Worm (Caenorhabditis elegans) whole organism, midembryonic: ENCODE results near the gene sec-24.1.

Experiments
- T22C8.4 ChIP-seq: fragments of 200-800 bp; sonication (Bioruptor generic); IDR thresholded peaks from 2 replicates; pipeline ENCODE4 v1.3.6; 2022; ENCODE audit warnings: missing genetic modification characterization, missing compliant biosample characterization
- cog-1 ChIP-seq: sonication (generic microtip); optimal IDR thresholded peaks from 2 replicates; lab custom pipeline; 2016; ENCODE audit warnings: missing genetic modification characterization, missing compliant biosample characterization
- flt-1 ChIP-seq: fragments of 200-800 bp; sonication (Bioruptor generic); IDR thresholded peaks from 2 replicates; pipeline ENCODE4 v1.3.6; 2022; ENCODE audit warnings: missing genetic modification characterization, missing compliant biosample characterization
- klf-2 ChIP-seq: fragments of 200-800 bp; sonication (Bioruptor generic); conservative IDR thresholded peaks from 2 replicates; pipeline ENCODE4 v1.3.6; 2022; ENCODE audit warnings: missing genetic modification reagents, missing genetic modification characterization, missing compliant biosample characterization
- med-1 ChIP-seq: sonication (generic microtip); optimal IDR thresholded peaks from 2 replicates; lab custom pipeline; 2017; ENCODE audit warnings: missing genetic modification characterization, mild to moderate bottlenecking, missing compliant biosample characterization, antibody characterized with exemption, missing genetic modification reagents; ENCODE audit not compliant: insufficient read depth
- ref-1 ChIP-seq: fragments of 200-800 bp; sonication (Bioruptor generic); conservative IDR thresholded peaks from 2 replicates; pipeline ENCODE4 v1.3.6; 2022; ENCODE audit warnings: missing genetic modification reagents, missing genetic modification characterization, missing compliant biosample characterization
- tab-1 ChIP-seq: fragments of 200-800 bp; sonication (Bioruptor generic); IDR thresholded peaks from 2 replicates; pipeline ENCODE4 v1.3.6; 2022; ENCODE audit warnings: missing genetic modification characterization, missing compliant biosample characterization
- ztf-23 ChIP-seq: fragments of 200-800 bp; sonication (Bioruptor generic); IDR thresholded peaks from 2 replicates; pipeline ENCODE4 v1.3.6; 2022; ENCODE audit warnings: missing genetic modification reagents, missing genetic modification characterization, missing compliant biosample characterization
- ztf-29 ChIP-seq: fragments of 200-800 bp; sonication (Bioruptor generic); IDR thresholded peaks from 2 replicates; pipeline ENCODE4 v1.3.6; 2022; ENCODE audit warnings: missing genetic modification reagents, missing genetic modification characterization, missing compliant biosample characterization

The sec-24.1 gene

DNA sequence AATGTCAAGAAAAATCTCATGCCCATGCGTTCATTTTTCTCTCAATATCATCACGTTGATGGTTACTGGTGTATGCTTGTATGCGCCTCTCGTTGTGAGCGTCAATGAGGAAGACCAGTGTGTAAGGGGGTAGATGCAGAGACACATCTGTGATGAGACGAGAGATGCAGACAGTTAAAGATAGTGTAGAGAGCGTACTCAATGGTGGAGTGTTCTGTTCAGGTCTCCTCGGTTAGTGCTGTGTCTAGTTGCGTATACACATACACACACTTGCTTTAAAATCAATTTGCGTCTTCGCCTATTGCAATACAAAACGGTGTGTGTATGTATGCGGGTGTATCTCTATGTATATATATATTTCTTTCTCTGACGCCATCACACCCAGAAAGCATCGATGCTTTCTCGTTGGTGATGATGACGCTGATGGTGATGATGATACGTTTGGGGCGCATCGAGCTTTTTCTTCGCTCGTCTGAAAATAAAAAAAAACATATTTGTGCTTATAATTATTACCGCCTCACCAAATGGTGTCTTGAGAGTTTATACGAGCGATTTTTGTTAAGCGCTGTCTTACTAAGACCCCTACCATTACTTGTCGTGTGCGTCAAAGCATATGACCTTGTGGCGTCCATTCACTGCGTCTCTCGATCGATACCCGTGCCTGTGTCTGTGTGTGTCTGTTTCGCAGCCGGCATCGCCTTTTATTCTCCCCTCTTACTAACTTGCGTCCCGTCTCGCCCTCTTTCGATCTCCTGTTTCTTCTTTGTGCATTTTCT lies 27.6 kb upstream of the sec-24.1 start, which contains the start of gene F40F11.3:
Gene F40F11.3 (minus strand): TSS at position 589 of the 776 bp plus-strand sequence.
- TF ChIP-seq flt-1 (peak; percentile 57), T22C8.4 (peak; percentile 86), cog-1 (tag; lab: Kevin White, UChicago) (peak; percentile 83), ref-1 (no peak)

DNA sequence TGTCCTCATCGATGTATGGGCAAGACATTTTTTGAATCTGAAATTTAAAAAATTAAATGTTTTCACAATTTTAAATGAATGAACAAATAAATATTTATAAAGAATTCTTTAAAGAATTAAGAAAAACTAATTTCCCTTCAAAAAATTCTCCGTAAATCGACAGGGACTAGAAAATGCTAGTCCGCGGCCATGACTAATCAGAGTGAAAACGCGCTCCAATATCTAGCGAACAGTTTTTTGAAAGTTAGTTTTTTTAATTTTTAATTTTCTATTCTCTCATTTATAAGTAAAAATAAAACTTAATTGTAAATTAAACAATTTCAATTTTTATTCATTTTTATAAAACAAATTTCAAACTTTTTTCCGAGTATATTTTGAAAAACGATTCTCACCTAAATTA lies 26.8 kb upstream of the sec-24.1 start:
- TF ChIP-seq tab-1 (GFP tag; lab: Robert Waterston, UW) = no peak
- TF ChIP-seq ztf-29 = no peak
- TF ChIP-seq cog-1 (tag; lab: Kevin White, UChicago) = no peak
- 0 out of 2 replicates have a peak, but pooled peaks have one; percentile 18 for TF ChIP-seq klf-2 (GFP tag; lab: Robert Waterston, UW)
- no peak for TF ChIP-seq ztf-23 (GFP tag; lab: Robert Waterston, UW)
- no peak for TF ChIP-seq med-1 (GFP tag; lab: Kevin White, UChicago)
- peak; percentile 72; the same call in 1 of the 2 replicates for TF ChIP-seq flt-1
- no peak for TF ChIP-seq ref-1
- no peak for TF ChIP-seq T22C8.4

DNA sequence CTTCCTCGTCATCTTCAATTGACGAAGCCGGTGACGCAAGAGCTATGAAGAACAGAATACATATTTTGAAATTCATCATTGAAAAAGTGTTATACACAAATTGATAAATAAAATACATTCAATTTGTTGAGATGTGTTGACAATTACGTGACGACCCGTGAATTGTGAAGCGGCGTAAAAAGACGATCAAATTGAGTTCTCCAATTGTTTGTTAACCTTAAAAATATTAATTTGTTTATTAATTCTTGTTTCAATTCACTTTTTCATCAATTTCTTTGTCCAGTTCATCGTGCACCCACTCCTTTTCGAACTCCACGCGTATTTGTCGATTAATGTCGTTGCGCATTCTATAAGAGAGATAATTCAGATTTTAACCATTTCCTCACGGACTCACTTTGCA lies 26.2 kb upstream of the sec-24.1 start, which contains the start of gene spe-36:
Gene spe-36 (minus strand): TSS at position 101 of the 400 bp plus-strand sequence.
- TF ChIP-seq T22C8.4 (no peak), med-1 (GFP tag; lab: Kevin White, UChicago) (no peak), flt-1 (no peak), ztf-23 (GFP tag; lab: Robert Waterston, UW) (no peak), cog-1 (tag; lab: Kevin White, UChicago) (no peak), klf-2 (GFP tag; lab: Robert Waterston, UW) (no peak), tab-1 (GFP tag; lab: Robert Waterston, UW) (no peak)

DNA sequence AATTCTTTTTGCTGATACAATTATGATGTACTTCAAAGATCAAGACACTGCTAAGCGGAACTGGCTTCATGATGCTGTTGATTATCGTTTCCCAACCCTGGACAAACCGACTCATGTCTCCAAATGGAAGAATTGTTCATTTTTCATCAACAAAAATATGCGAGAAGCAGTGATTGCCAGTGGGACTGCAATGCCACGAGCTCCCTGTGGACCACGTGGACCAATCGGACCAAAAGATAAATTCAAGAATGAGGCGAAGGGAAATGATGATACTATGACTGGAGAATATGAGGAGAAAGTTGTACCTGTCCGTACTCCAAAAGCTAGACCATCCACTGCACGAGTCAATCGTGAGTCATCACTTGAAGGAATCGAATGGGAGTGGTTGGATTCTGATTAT lies 20.5 kb upstream of the sec-24.1 start:
- TF ChIP-seq ztf-29 (no peak), cog-1 (tag; lab: Kevin White, UChicago) (no peak), T22C8.4 (no peak)

DNA sequence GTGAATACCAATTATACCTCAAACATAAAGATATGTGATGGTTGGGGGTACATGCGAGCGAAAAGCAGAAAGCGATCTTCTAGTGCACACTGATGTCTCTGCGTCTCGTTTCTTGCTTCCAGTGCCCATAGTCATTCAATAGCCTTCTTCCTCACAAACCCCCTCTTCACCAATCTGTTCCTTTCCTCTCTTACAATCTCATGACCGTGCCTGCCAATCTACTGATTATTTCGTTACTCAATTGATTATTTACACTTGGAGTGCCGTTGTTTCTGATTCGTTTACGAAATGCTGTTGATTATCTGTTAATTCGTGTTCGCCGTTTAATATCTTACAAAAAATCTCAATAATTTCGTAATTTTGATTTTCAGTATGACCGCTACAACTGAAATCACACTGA lies 18.9 kb upstream of the sec-24.1 start:
- TF ChIP-seq med-1 (GFP tag; lab: Kevin White, UChicago) = no peak
- no peak for TF ChIP-seq T22C8.4
- TF ChIP-seq klf-2 (GFP tag; lab: Robert Waterston, UW) = no peak
- TF ChIP-seq ref-1 = no peak
- TF ChIP-seq tab-1 (GFP tag; lab: Robert Waterston, UW) = no peak
- TF ChIP-seq cog-1 (tag; lab: Kevin White, UChicago) = no peak
- no peak for TF ChIP-seq ztf-29
- TF ChIP-seq ztf-23 (GFP tag; lab: Robert Waterston, UW) = no peak
- no peak for TF ChIP-seq flt-1

DNA sequence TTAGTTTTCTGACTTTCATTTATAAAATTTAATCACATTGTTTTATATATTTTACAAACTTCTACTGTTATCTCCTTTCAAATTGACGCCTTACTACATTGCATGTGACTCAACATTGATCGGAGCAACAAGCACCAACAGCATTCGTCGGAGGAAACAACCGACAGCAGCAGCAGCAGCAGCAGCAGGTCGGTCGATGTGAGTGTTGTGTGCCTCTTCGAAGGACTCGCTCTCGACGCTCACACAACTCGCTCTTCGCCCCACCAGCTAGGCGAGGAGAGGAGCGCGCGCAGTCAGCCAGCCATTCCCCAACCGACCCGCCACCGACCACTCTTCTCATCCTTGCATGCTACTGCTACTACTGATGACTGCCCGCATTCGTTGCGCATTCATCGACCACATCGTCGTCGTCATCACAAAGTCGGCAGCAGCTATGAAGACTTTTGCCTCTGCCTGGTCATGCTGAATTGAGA lies 17.9 kb upstream of the sec-24.1 start, which contains the start of gene F12F6.1:
Gene F12F6.1 (plus strand): TSS at position 51 of the 473 bp plus-strand sequence.
- TF ChIP-seq flt-1 (no peak), klf-2 (GFP tag; lab: Robert Waterston, UW) (no peak), ztf-29 (no peak), T22C8.4 (no peak; the same call in 1 of the 2 replicates), tab-1 (GFP tag; lab: Robert Waterston, UW) (0 out of 2 replicates have a peak, but pooled peaks have one; percentile 35)

DNA sequence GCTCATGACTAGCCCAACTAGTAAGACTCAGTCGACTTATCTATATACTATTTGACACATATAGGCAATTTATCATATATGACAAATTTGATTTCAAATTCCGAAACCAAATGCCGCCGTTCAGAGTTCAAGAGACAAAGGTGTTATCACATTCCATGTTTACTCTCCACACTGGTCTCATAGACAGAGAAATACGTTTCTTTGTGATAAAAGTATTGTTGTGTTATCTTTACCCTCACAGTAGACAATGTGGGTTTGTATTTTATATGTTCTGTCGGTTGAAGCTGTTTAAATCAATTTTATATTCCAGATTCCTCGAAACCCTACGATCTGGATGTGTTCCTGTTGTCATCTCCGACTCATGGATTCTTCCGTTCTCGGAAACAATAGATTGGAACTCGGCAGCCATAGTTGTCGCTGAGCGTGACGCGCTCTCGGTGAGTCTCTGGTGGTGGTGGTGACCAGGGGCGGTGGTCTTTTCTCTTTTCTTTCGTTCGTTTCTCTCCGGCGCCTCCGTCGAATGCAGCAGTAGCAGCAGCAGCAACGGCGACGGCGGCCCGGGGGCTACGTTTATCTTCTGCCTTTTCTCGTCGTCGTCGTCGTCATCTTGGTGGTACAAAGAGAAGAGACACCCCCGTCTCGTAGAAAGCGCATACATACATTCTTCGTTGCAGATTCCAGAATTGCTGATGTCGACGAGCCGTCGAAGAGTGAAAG lies 16.6 kb upstream of the sec-24.1 start:
- TF ChIP-seq flt-1 (peak; percentile 50; the same call in 1 of the 2 replicates), tab-1 (GFP tag; lab: Robert Waterston, UW) (peak; percentile 58; the same call in 1 of the 2 replicates), ztf-29 (no peak)

DNA sequence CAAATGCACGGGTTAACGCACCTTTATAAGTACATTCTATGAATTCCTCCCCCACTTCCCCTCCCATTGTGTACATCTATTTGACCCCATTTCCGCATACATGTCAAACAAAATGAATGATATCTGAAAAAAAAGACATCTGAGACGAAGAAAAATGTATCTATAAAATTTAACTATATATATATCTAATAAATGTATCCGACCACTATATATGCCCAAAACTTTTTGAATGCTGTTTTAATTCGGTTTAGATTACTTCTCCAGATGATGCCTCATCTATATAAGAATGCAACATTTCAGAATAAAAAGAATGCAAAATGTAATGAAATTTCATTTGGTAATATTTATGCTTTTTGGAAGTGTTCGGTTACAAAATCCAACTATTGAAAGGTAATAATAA lies 12.5 kb upstream of the sec-24.1 start, which contains the start of gene rib-1:
Gene rib-1 (plus strand): TSS at position 301 of the 400 bp plus-strand sequence.
- TF ChIP-seq T22C8.4 (no peak), flt-1 (no peak), ref-1 (no peak), med-1 (GFP tag; lab: Kevin White, UChicago) (no peak), ztf-23 (GFP tag; lab: Robert Waterston, UW) (no peak), cog-1 (tag; lab: Kevin White, UChicago) (no peak), ztf-29 (no peak), klf-2 (GFP tag; lab: Robert Waterston, UW) (no peak), tab-1 (GFP tag; lab: Robert Waterston, UW) (no peak)

DNA sequence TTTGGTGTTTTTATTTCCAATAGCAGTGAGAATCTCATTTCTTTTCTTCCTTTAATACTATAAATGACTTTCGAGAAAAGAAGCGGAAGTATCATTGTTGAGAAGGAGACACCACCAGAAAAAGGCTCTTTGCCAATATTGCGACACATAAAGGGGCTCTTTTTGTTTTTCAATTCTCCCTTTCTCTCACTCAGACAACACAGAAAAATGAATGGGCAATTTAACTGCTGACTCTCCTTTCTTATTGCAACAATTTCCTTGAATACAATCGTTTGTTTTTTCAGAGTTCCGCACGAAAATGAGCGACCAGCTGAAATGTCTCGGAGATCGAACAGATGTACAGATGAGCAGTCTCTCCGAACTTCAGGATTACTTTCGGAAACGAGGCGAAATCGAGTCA lies 8.3 kb upstream of the sec-24.1 start:
- TF ChIP-seq cog-1 (tag; lab: Kevin White, UChicago) = no peak
- TF ChIP-seq med-1 (GFP tag; lab: Kevin White, UChicago) = no peak
- no peak for TF ChIP-seq T22C8.4
- no peak for TF ChIP-seq flt-1
- TF ChIP-seq ztf-29 = no peak
- no peak for TF ChIP-seq klf-2 (GFP tag; lab: Robert Waterston, UW)
- no peak for TF ChIP-seq ref-1
- no peak for TF ChIP-seq tab-1 (GFP tag; lab: Robert Waterston, UW)

DNA sequence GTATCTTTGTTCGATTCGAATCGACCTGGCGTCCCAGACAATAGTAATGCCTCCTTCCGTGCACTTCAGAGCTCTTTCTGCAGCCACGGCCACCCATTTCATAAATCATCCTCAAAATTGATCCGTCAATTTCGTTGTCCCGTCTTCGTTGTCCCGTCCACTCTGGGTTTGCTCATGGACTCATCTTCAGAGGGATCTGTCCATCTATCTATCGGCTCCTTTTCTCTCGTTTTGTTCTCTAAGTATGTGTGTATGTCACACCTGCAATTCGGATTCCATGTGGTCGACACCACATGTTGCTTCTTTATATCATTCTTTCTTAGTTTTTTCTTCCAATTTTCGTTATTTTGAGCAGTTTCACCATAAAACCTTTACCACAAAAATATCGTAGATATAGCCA lies 6.5 kb upstream of the sec-24.1 start:
- TF ChIP-seq klf-2 (GFP tag; lab: Robert Waterston, UW) = no peak
- TF ChIP-seq flt-1 = no peak
- no peak for TF ChIP-seq med-1 (GFP tag; lab: Kevin White, UChicago)
- TF ChIP-seq ztf-29 = no peak
- no peak for TF ChIP-seq ref-1
- TF ChIP-seq T22C8.4 = no peak
- no peak for TF ChIP-seq cog-1 (tag; lab: Kevin White, UChicago)
- TF ChIP-seq tab-1 (GFP tag; lab: Robert Waterston, UW) = no peak
- no peak for TF ChIP-seq ztf-23 (GFP tag; lab: Robert Waterston, UW)
